Worm (Caenorhabditis elegans) whole organism, L4 larva: ENCODE measurements around the gene tars-1.

Experiments used
- F10B5.3 ChIP-seq: sonication (generic microtip); optimal IDR thresholded peaks from 2 replicates; lab custom pipeline; 2016; ENCODE audit warnings: mild to moderate bottlenecking, missing genetic modification characterization, missing compliant biosample characterization
- F37D6.2 ChIP-seq: sonication (generic microtip); optimal IDR thresholded peaks from 2 replicates; lab custom pipeline; 2016; ENCODE audit warnings: mild to moderate bottlenecking, missing genetic modification characterization, missing compliant biosample characterization
- F49E8.2 ChIP-seq: sonication (generic microtip); optimal IDR thresholded peaks from 2 replicates; lab custom pipeline; 2016; ENCODE audit warnings: missing compliant biosample characterization, mild to moderate bottlenecking, missing genetic modification characterization, borderline replicate concordance
- Y75B8A.6 ChIP-seq: fragments of 200-800 bp; sonication (Bioruptor generic); IDR thresholded peaks from 2 replicates; pipeline ENCODE4 v1.3.6; 2022; ENCODE audit warnings: missing genetic modification reagents, missing genetic modification characterization, missing compliant biosample characterization
- aha-1 ChIP-seq: fragments of 150-350 bp; peaks from one replicate; lab custom pipeline; 2014; ENCODE audit warnings: missing biosample characterization, missing genetic modification characterization
- attf-4 ChIP-seq: sonication (generic microtip); optimal IDR thresholded peaks from 3 replicates; lab custom pipeline; 2017; ENCODE audit warnings: missing biosample characterization, missing genetic modification characterization
- ceh-62 ChIP-seq: sonication (generic microtip); optimal IDR thresholded peaks from 2 replicates; lab custom pipeline; 2017; ENCODE audit warnings: missing biosample characterization, missing genetic modification characterization
- dmd-6 ChIP-seq: fragments of 200-800 bp; sonication (Bioruptor generic); IDR thresholded peaks from 2 replicates; pipeline ENCODE4 v1.3.6; 2022; ENCODE audit warnings: missing genetic modification reagents, missing genetic modification characterization, missing compliant biosample characterization
- dmd-9 ChIP-seq: fragments of 200-800 bp; sonication (Bioruptor generic); IDR thresholded peaks from 2 replicates; pipeline ENCODE4 v1.3.6; 2022; ENCODE audit warnings: missing genetic modification reagents, missing genetic modification characterization, missing compliant biosample characterization
- duxl-1 ChIP-seq: sonication (generic microtip); optimal IDR thresholded peaks from 2 replicates; lab custom pipeline; 2016; ENCODE audit warnings: mild to moderate bottlenecking, missing genetic modification characterization, moderate library complexity, missing compliant biosample characterization; ENCODE audit not compliant: poor library complexity
- dve-1 ChIP-seq: sonication (generic microtip); optimal IDR thresholded peaks from 2 replicates; lab custom pipeline; 2017; ENCODE audit warnings: antibody characterized with exemption, mild to moderate bottlenecking, missing genetic modification characterization, missing compliant biosample characterization; ENCODE audit not compliant: insufficient read depth
- egl-27 ChIP-seq: sonication (generic microtip); optimal IDR thresholded peaks from 3 replicates; lab custom pipeline; 2017; ENCODE audit warnings: missing biosample characterization, missing genetic modification reagents, missing genetic modification characterization
- hlh-11 ChIP-seq: fragments of 200-800 bp; sonication (Bioruptor generic); optimal IDR thresholded peaks from 2 replicates; lab custom pipeline; 2018; ENCODE audit warnings: mild to moderate bottlenecking, missing genetic modification characterization, missing compliant biosample characterization
- hlh-30 ChIP-seq: sonication (generic microtip); optimal IDR thresholded peaks from 2 replicates; lab custom pipeline; 2017; ENCODE audit warnings: antibody characterized with exemption, mild to moderate bottlenecking, missing genetic modification characterization, missing compliant biosample characterization; ENCODE audit not compliant: insufficient read depth
- hmg-1.1 ChIP-seq: fragments of 200-800 bp; sonication (Bioruptor generic); IDR thresholded peaks from 2 replicates; pipeline ENCODE4 v1.3.6; 2022; ENCODE audit warnings: missing genetic modification reagents, missing genetic modification characterization, missing compliant biosample characterization
- jun-1 ChIP-seq: fragments of 150-350 bp; optimal IDR thresholded peaks from 2 replicates; lab custom pipeline; 2014; ENCODE audit warnings: missing biosample characterization, missing genetic modification reagents, missing genetic modification characterization
- lin-15B ChIP-seq: fragments of 150-350 bp; sonication (generic microtip); optimal IDR thresholded peaks from 3 replicates; lab custom pipeline; 2014; ENCODE audit warnings: missing biosample characterization, missing genetic modification characterization
- lin-38 ChIP-seq: fragments of 200-800 bp; sonication (Bioruptor generic); IDR thresholded peaks from 2 replicates; pipeline ENCODE4 v1.3.6; 2022; ENCODE audit warnings: missing genetic modification reagents, missing genetic modification characterization, missing compliant biosample characterization
- lsy-2 ChIP-seq, 2 experiments: fragments of 150-350 bp in 1 of 2; sonication (generic microtip) in 1 of 2; optimal IDR thresholded peaks; 2 replicates each; lab custom pipeline; 2014 to 2017; ENCODE audit warnings: missing biosample characterization in 2 of 2, missing genetic modification characterization in 2 of 2
- mdl-1 ChIP-seq, 2 experiments: fragments of 150-350 bp in 1 of 2; sonication (generic microtip) in 1 of 2; optimal IDR thresholded peaks; 2 replicates each; lab custom pipeline; 2014 to 2017; ENCODE audit warnings: missing biosample characterization in 2 of 2, missing genetic modification characterization in 2 of 2
- mdt-29 ChIP-seq: fragments of 200-800 bp; sonication (Bioruptor generic); IDR thresholded peaks from 2 replicates; pipeline ENCODE4 v1.3.6; 2022; ENCODE audit warnings: missing genetic modification reagents, missing genetic modification characterization, missing compliant biosample characterization
- mep-1 ChIP-seq: fragments of 150-350 bp; sonication (generic microtip); optimal IDR thresholded peaks from 3 replicates; lab custom pipeline; 2014; ENCODE audit warnings: missing biosample characterization, missing genetic modification characterization
- mes-2 ChIP-seq: sonication (generic microtip); optimal IDR thresholded peaks from 2 replicates; lab custom pipeline; 2016; ENCODE audit warnings: missing genotype, mild to moderate bottlenecking, missing genetic modification characterization, missing compliant biosample characterization; ENCODE audit not compliant: poor library complexity, severe bottlenecking
- mxl-3 ChIP-seq: fragments of 200-800 bp; sonication (Bioruptor generic); optimal IDR thresholded peaks from 2 replicates; lab custom pipeline; 2018; ENCODE audit warnings: mild to moderate bottlenecking, missing genetic modification characterization, missing compliant biosample characterization
- nhr-28 ChIP-seq: fragments of 150-350 bp; optimal IDR thresholded peaks from 2 replicates; lab custom pipeline; 2014; ENCODE audit warnings: missing biosample characterization, missing genetic modification characterization
- nhr-42 ChIP-seq: fragments of 200-800 bp; sonication (Bioruptor generic); IDR thresholded peaks from 2 replicates; pipeline ENCODE4 v1.3.6; 2022; ENCODE audit warnings: missing genetic modification characterization, missing compliant biosample characterization
- nhr-48 ChIP-seq: sonication (generic microtip); optimal IDR thresholded peaks from 2 replicates; lab custom pipeline; 2016; ENCODE audit warnings: mild to moderate bottlenecking, missing genetic modification characterization, missing compliant biosample characterization
- pqm-1 ChIP-seq: sonication (generic microtip); optimal IDR thresholded peaks from 2 replicates; lab custom pipeline; 2017; ENCODE audit warnings: missing biosample characterization, missing genetic modification characterization
- set-16 ChIP-seq: fragments of 200-800 bp; sonication (Bioruptor generic); IDR thresholded peaks from 2 replicates; pipeline ENCODE4 v1.3.6; 2022; ENCODE audit warnings: missing genetic modification reagents, missing genetic modification characterization, missing compliant biosample characterization
- skn-1 ChIP-seq: fragments of 150-350 bp; optimal IDR thresholded peaks from 2 replicates; lab custom pipeline; 2014; ENCODE audit warnings: missing biosample characterization, missing genetic modification characterization
- snpc-1.2 ChIP-seq: fragments of 200-800 bp; sonication (Bioruptor generic); IDR thresholded peaks from 2 replicates; pipeline ENCODE4 v1.3.6; 2022; ENCODE audit warnings: missing genetic modification reagents, missing genetic modification characterization, missing compliant biosample characterization
- spr-1 ChIP-seq: sonication (generic microtip); optimal IDR thresholded peaks from 2 replicates; lab custom pipeline; 2016; ENCODE audit warnings: mild to moderate bottlenecking, missing genetic modification characterization, missing compliant biosample characterization
- tra-1 ChIP-seq: fragments of 200-800 bp; sonication (Bioruptor generic); IDR thresholded peaks from 2 replicates; pipeline ENCODE4 v1.3.6; 2022; ENCODE audit warnings: missing genetic modification reagents, missing genetic modification characterization, missing compliant biosample characterization
- unc-130 ChIP-seq: sonication (generic microtip); optimal IDR thresholded peaks from 2 replicates; lab custom pipeline; 2016; ENCODE audit warnings: missing genetic modification reagents, missing genetic modification characterization, missing compliant biosample characterization
- unc-62 ChIP-seq, 3 experiments: fragments of 150-350 bp in 1 of 3; sonication (generic microtip); optimal IDR thresholded peaks in 2 of 3; peaks in 1 of 3; 1 replicate in 1 of 3; 2 replicates in 2 of 3; lab custom pipeline; 2014 to 2017; ENCODE audit warnings: missing biosample characterization in 3 of 3, missing genetic modification characterization in 3 of 3, missing genetic modification reagents in 3 of 3, missing genotype in 1 of 3
- zfp-2 ChIP-seq: sonication (generic microtip); optimal IDR thresholded peaks from 2 replicates; lab custom pipeline; 2016; ENCODE audit warnings: mild to moderate bottlenecking, missing genetic modification characterization, missing compliant biosample characterization
- zfp-3 ChIP-seq: fragments of 200-800 bp; sonication (Bioruptor generic); conservative IDR thresholded peaks from 2 replicates; pipeline ENCODE4 v1.3.6; 2022; ENCODE audit warnings: missing genetic modification reagents, missing genetic modification characterization, missing compliant biosample characterization

tars-1 gene

ce11 chrII:11695161-11695944 is at the start of gene tars-1:
Gene tars-1, minus strand, starts transcription at chrII:11695657.
- TF ChIP-seq zfp-3 (GFP tag; lab: Robert Waterston, UW) (0 out of 2 replicates have a peak, but pooled peaks have one; percentile 32), dve-1 (peak; percentile 15), hmg-1.1 (GFP tag; lab: Robert Waterston, UW) (peak; percentile 9; the same call in 1 of the 2 replicates), unc-130 (peak; percentile 14), nhr-42 (GFP tag; lab: Robert Waterston, UW) (0 out of 2 replicates have a peak, but pooled peaks have one; percentile 22), F49E8.2 (tag; lab: Kevin White, UChicago) (peak; percentile 18), lin-38 (GFP tag; lab: Robert Waterston, UW) (peak; percentile 68)

ce11 chrII:11742320-11742719 is 46.9 kb upstream of the tars-1 start:
- TF ChIP-seq mxl-3 (GFP tag; lab: Kevin White, UChicago), result no peak
- TF ChIP-seq duxl-1 (tag; lab: Kevin White, UChicago), result no peak
- no peak for TF ChIP-seq F10B5.3 (tag; lab: Kevin White, UChicago)
- no peak for TF ChIP-seq nhr-42 (GFP tag; lab: Robert Waterston, UW)
- no peak for TF ChIP-seq attf-4 (tag; lab: Kevin White, UChicago)
- TF ChIP-seq unc-62 (GFP tag; optimal IDR thresholded peaks at IDR 0.05 in 1 of 2; lab: Kevin White, UChicago), result peak in 1 of 2 experiments; percentile 94
- TF ChIP-seq unc-62 (tag; optimal IDR thresholded peaks at IDR 0.05; lab: Kevin White, UChicago), result no peak
- TF ChIP-seq spr-1 (tag; lab: Kevin White, UChicago), result peak; percentile 22
- TF ChIP-seq skn-1, result no peak

ce11 chrII:11739199-11739598 is 43.7 kb upstream of the tars-1 start, which contains the start of gene ctsa-1.2:
Gene ctsa-1.2, plus strand, starts transcription at chrII:11739358.
- TF ChIP-seq set-16 (GFP tag; lab: Robert Waterston, UW) (no peak), spr-1 (tag; lab: Kevin White, UChicago) (no peak), pqm-1 (tag; lab: Kevin White, UChicago) (peak; percentile 68), hlh-11 (tag; lab: Kevin White, UChicago) (peak; percentile 59), aha-1 (peak; percentile 41), mdt-29 (GFP tag; lab: Robert Waterston, UW) (no peak), lin-15B (tag; lab: Kevin White, UChicago) (no peak), dmd-6 (GFP tag; lab: Robert Waterston, UW) (peak; percentile 78), nhr-42 (GFP tag; lab: Robert Waterston, UW) (no peak), mes-2 (tag; lab: Kevin White, UChicago) (peak; percentile 16), Y75B8A.6 (GFP tag; lab: Robert Waterston, UW) (no peak), tra-1 (GFP tag; lab: Robert Waterston, UW) (peak; percentile 9; the same call in 1 of the 2 replicates), hlh-30 (tag; lab: Kevin White, UChicago) (no peak), snpc-1.2 (GFP tag; lab: Robert Waterston, UW) (no peak), nhr-48 (tag; lab: Kevin White, UChicago) (peak; percentile 21), nhr-28 (tag; lab: Kevin White, UChicago) (peak; percentile 74), zfp-3 (GFP tag; lab: Robert Waterston, UW) (no peak), dmd-9 (GFP tag; lab: Robert Waterston, UW) (no peak), unc-62 (GFP tag; optimal IDR thresholded peaks at IDR 0.05 in 1 of 2; lab: Kevin White, UChicago) (peak in 1 of 2 experiments; percentile 1), unc-62 (tag; optimal IDR thresholded peaks at IDR 0.05; lab: Kevin White, UChicago) (no peak), dve-1 (peak; percentile 38)
- TF ChIP-seq, all 104 proteins: peak for 10

ce11 chrII:11737347-11737746 is 41.9 kb upstream of the tars-1 start:
- TF ChIP-seq mdl-1 (tag; optimal IDR thresholded peaks at IDR 0.05; lab: Kevin White, UChicago), result peak in 1 of 2 experiments; percentile 18
- TF ChIP-seq mep-1 (tag; lab: Kevin White, UChicago), result peak; percentile 31
- peak; percentile 49 for TF ChIP-seq mxl-3 (GFP tag; lab: Kevin White, UChicago)
- TF ChIP-seq spr-1 (tag; lab: Kevin White, UChicago), result peak; percentile 9
- peak in 1 of 2 experiments; percentile 32 for TF ChIP-seq lsy-2 (tag; optimal IDR thresholded peaks at IDR 0.05; lab: Kevin White, UChicago)
- TF ChIP-seq dve-1, result no peak
- TF ChIP-seq hlh-30 (tag; lab: Kevin White, UChicago), result peak; percentile 39
- TF ChIP-seq F37D6.2 (tag; lab: Kevin White, UChicago), result no peak
- peak; percentile 33 for TF ChIP-seq hlh-11 (tag; lab: Kevin White, UChicago)
- no peak for TF ChIP-seq jun-1 (tag; lab: Kevin White, UChicago)
- peak; percentile 48 for TF ChIP-seq nhr-28 (tag; lab: Kevin White, UChicago)
- no peak for TF ChIP-seq zfp-2 (tag; lab: Kevin White, UChicago)
- TF ChIP-seq unc-62 (GFP tag; optimal IDR thresholded peaks at IDR 0.05 in 1 of 2; lab: Kevin White, UChicago), result peak in 1 of 2 experiments; percentile 79
- TF ChIP-seq unc-62 (tag; optimal IDR thresholded peaks at IDR 0.05; lab: Kevin White, UChicago), result no peak
- TF ChIP-seq egl-27 (tag; lab: Kevin White, UChicago), result no peak
- no peak for TF ChIP-seq ceh-62
- peak; percentile 12 for TF ChIP-seq aha-1
- TF ChIP-seq, all 104 proteins: peak for 10
